Fruit fly (Drosophila melanogaster) whole organism, prepupa: ENCODE results near the gene sunz.

Experiments used
- CG10631 ChIP-seq: fragments of 200-800 bp; sonication (Bioruptor generic); optimal IDR thresholded peaks from 2 replicates; lab custom pipeline; 2016; ENCODE audit warnings: missing biosample characterization, missing genetic modification characterization
- CG10669 ChIP-seq: fragments of 200-800 bp; sonication (Bioruptor generic); optimal IDR thresholded peaks from 3 replicates; lab custom pipeline; 2018; ENCODE audit warnings: missing biosample characterization, mild to moderate bottlenecking, missing genetic modification characterization, moderate library complexity
- CG11294 ChIP-seq: fragments of 200-800 bp; sonication (Bioruptor generic); IDR thresholded peaks from 2 replicates; pipeline ENCODE4 v1.3.6; 2022; ENCODE audit warnings: missing biosample characterization, missing genetic modification characterization
- CG11762 ChIP-seq: fragments of 200-800 bp; sonication (Bioruptor generic); optimal IDR thresholded peaks from 3 replicates; lab custom pipeline; 2016; ENCODE audit warnings: missing biosample characterization, missing genetic modification characterization; ENCODE audit not compliant: insufficient read depth
- CG1621 ChIP-seq: fragments of 200-800 bp; sonication (Bioruptor generic); optimal IDR thresholded peaks from 3 replicates; lab custom pipeline; 2018; ENCODE audit warnings: missing biosample characterization, mild to moderate bottlenecking, missing genetic modification characterization
- CG32006 ChIP-seq: fragments of 200-800 bp; sonication (Bioruptor generic); optimal IDR thresholded peaks from 3 replicates; lab custom pipeline; 2017; ENCODE audit warnings: missing biosample characterization, mild to moderate bottlenecking, missing genetic modification characterization
- CG34406 ChIP-seq: fragments of 200-800 bp; sonication (Bioruptor generic); optimal IDR thresholded peaks from 3 replicates; lab custom pipeline; 2016; ENCODE audit warnings: missing biosample characterization, missing genetic modification characterization
- CG3919 ChIP-seq: fragments of 200-800 bp; sonication (Bioruptor generic); optimal IDR thresholded peaks from 3 replicates; lab custom pipeline; 2016; ENCODE audit warnings: missing biosample characterization, missing genetic modification characterization
- CG4318 ChIP-seq: fragments of 200-800 bp; sonication (Bioruptor generic); optimal IDR thresholded peaks from 3 replicates; lab custom pipeline; 2017; ENCODE audit warnings: missing biosample characterization, mild to moderate bottlenecking, missing genetic modification characterization
- CG6276 ChIP-seq: fragments of 200-800 bp; sonication (Bioruptor generic); optimal IDR thresholded peaks from 2 replicates; lab custom pipeline; 2017; ENCODE audit warnings: missing biosample characterization, mild to moderate bottlenecking, missing genetic modification characterization
- CG6792 ChIP-seq: fragments of 200-800 bp; sonication (Bioruptor generic); optimal IDR thresholded peaks from 3 replicates; lab custom pipeline; 2016; ENCODE audit warnings: missing biosample characterization, missing genetic modification characterization
- CG8319 ChIP-seq: fragments of 200-800 bp; sonication (Bioruptor generic); optimal IDR thresholded peaks from 3 replicates; lab custom pipeline; 2016; ENCODE audit warnings: missing biosample characterization, missing genetic modification characterization
- CG8632 ChIP-seq: fragments of 200-800 bp; sonication (Bioruptor generic); optimal IDR thresholded peaks from 3 replicates; lab custom pipeline; 2016; ENCODE audit warnings: missing biosample characterization, missing genetic modification characterization
- CG9139 ChIP-seq: fragments of 200-800 bp; sonication (Bioruptor generic); optimal IDR thresholded peaks from 3 replicates; lab custom pipeline; 2017; ENCODE audit warnings: missing biosample characterization, mild to moderate bottlenecking, missing genetic modification characterization
- Eip75B ChIP-seq: fragments of 200-800 bp; sonication (Bioruptor generic); optimal IDR thresholded peaks from 3 replicates; lab custom pipeline; 2016; ENCODE audit warnings: missing biosample characterization, missing genetic modification characterization
- Eip78C ChIP-seq: fragments of 200-800 bp; sonication (Bioruptor generic); peaks from one replicate; lab custom pipeline; 2016; ENCODE audit warnings: missing biosample characterization, missing genetic modification characterization
- Hr38 ChIP-seq: sonication (Bioruptor generic); optimal IDR thresholded peaks from 2 replicates; lab custom pipeline; 2016; ENCODE audit warnings: missing biosample characterization, missing genetic modification characterization
- Hr39 ChIP-seq: fragments of 200-800 bp; sonication (Bioruptor generic); optimal IDR thresholded peaks from 2 replicates; lab custom pipeline; 2016; ENCODE audit warnings: missing biosample characterization, missing genetic modification characterization
- Hr4 ChIP-seq: fragments of 200-800 bp; sonication (Bioruptor generic); optimal IDR thresholded peaks from 3 replicates; lab custom pipeline; 2016; ENCODE audit warnings: missing biosample characterization, missing genetic modification characterization
- Lpt ChIP-seq: fragments of 200-800 bp; sonication (Bioruptor generic); optimal IDR thresholded peaks from 3 replicates; lab custom pipeline; 2016; ENCODE audit warnings: missing biosample characterization, missing genetic modification characterization
- Met ChIP-seq: fragments of 200-800 bp; sonication (Bioruptor generic); optimal IDR thresholded peaks from 3 replicates; lab custom pipeline; 2016; ENCODE audit warnings: missing biosample characterization, missing genetic modification characterization
- OdsH ChIP-seq: fragments of 200-800 bp; sonication (Bioruptor generic); optimal IDR thresholded peaks from 3 replicates; lab custom pipeline; 2016; ENCODE audit warnings: missing biosample characterization, missing genetic modification characterization
- Smox ChIP-seq: fragments of 200-800 bp; sonication (Bioruptor generic); optimal IDR thresholded peaks from 3 replicates; lab custom pipeline; 2016; ENCODE audit warnings: missing biosample characterization, missing genetic modification characterization
- Sox15 ChIP-seq: fragments of 200-800 bp; sonication (Bioruptor generic); optimal IDR thresholded peaks from 3 replicates; lab custom pipeline; 2016; ENCODE audit warnings: missing biosample characterization, missing genetic modification characterization
- acj6 ChIP-seq: fragments of 200-800 bp; sonication (Bioruptor generic); optimal IDR thresholded peaks from 3 replicates; lab custom pipeline; 2016; ENCODE audit warnings: missing biosample characterization, missing genetic modification characterization
- dac ChIP-seq: fragments of 200-800 bp; sonication (Bioruptor generic); optimal IDR thresholded peaks from 2 replicates; lab custom pipeline; 2017; ENCODE audit warnings: missing biosample characterization, mild to moderate bottlenecking, missing genetic modification characterization
- dsx ChIP-seq: fragments of 200-800 bp; optimal IDR thresholded peaks from 3 replicates; lab custom pipeline; 2019; ENCODE audit warnings: missing biosample characterization, mild to moderate bottlenecking, missing genetic modification characterization, moderate library complexity; ENCODE audit not compliant: poor library complexity, severe bottlenecking
- eg ChIP-seq: fragments of 200-800 bp; sonication (Bioruptor generic); IDR thresholded peaks from 3 replicates; pipeline ENCODE4 v1.3.6; 2022; ENCODE audit warnings: missing biosample characterization, missing genetic modification characterization
- lz ChIP-seq: fragments of 200-800 bp; sonication (Bioruptor generic); optimal IDR thresholded peaks from 3 replicates; lab custom pipeline; 2016; ENCODE audit warnings: missing biosample characterization, missing genetic modification characterization
- net ChIP-seq: fragments of 200-800 bp; sonication (Bioruptor generic); optimal IDR thresholded peaks from 3 replicates; lab custom pipeline; 2016; ENCODE audit warnings: missing biosample characterization, missing genetic modification characterization
- salr ChIP-seq, 2 experiments: fragments of 200-800 bp; sonication (Bioruptor generic); optimal IDR thresholded peaks; 3 replicates each; lab custom pipeline; 2016 to 2018; ENCODE audit warnings: missing biosample characterization in 2 of 2, missing genetic modification characterization in 2 of 2, mild to moderate bottlenecking in 1 of 2
- spab ChIP-seq: fragments of 200-800 bp; sonication (Bioruptor generic); optimal IDR thresholded peaks from 2 replicates; lab custom pipeline; 2017; ENCODE audit warnings: missing biosample characterization, mild to moderate bottlenecking, missing genetic modification characterization, missing genetic modification reagents
- svp ChIP-seq: fragments of 200-800 bp; sonication (Bioruptor generic); peaks from one replicate; lab custom pipeline; 2016; ENCODE audit warnings: missing biosample characterization, missing genetic modification characterization
- topi ChIP-seq: fragments of 200-800 bp; sonication (Bioruptor generic); optimal IDR thresholded peaks from 3 replicates; lab custom pipeline; 2016; ENCODE audit warnings: missing biosample characterization, missing genetic modification characterization
- vri ChIP-seq: fragments of 200-800 bp; sonication (Bioruptor generic); optimal IDR thresholded peaks from 3 replicates; lab custom pipeline; 2016; ENCODE audit warnings: missing biosample characterization, mild to moderate bottlenecking, missing genetic modification characterization

Gene sunz

dm6 chr3R:6600942-6601341 is 29.0 kb upstream of the sunz start, which contains the start of gene CG31482:
Gene CG31482, plus strand, starts transcription at chr3R:6601242.
- TF ChIP-seq Eip78C (no peak), vri (GFP tag; lab: Kevin White, UChicago) (no peak)

- TF ChIP-seq CG10631 (no peak), CG9139 (no peak), net (GFP tag; lab: Kevin White, UChicago) (no peak), CG8319 (GFP tag; lab: Kevin White, UChicago) (no peak), Smox (GFP tag; lab: Kevin White, UChicago) (no peak), salr (GFP tag; optimal IDR thresholded peaks at IDR 0.05; lab: Kevin White, UChicago) (no peak), spab (GFP tag; lab: Kevin White, UChicago) (no peak), CG3919 (GFP tag; lab: Kevin White, UChicago) (no peak), CG34406 (GFP tag; lab: Kevin White, UChicago) (no peak), Hr38 (no peak), dac (GFP tag; lab: Kevin White, UChicago) (no peak), Eip75B (GFP tag; lab: Kevin White, UChicago) (no peak), Sox15 (no peak), CG8632 (GFP tag; lab: Kevin White, UChicago) (no peak), OdsH (GFP tag; lab: Kevin White, UChicago) (no peak), Hr39 (GFP tag; lab: Kevin White, UChicago) (no peak), CG1621 (no peak), CG6276 (GFP tag; lab: Kevin White, UChicago) (no peak)
Observed at dm6 chr3R:6605142-6605541, 24.8 kb upstream of the sunz start.

dm6 chr3R:6608814-6609213 is 21.1 kb upstream of the sunz start, which contains the start of gene glob2:
Gene glob2, minus strand, starts transcription at chr3R:6608914.
- TF ChIP-seq acj6 (GFP tag; lab: Kevin White, UChicago) (no peak), spab (GFP tag; lab: Kevin White, UChicago) (no peak), topi (no peak), svp (GFP tag; lab: Kevin White, UChicago) (no peak), Hr4 (GFP tag; lab: Kevin White, UChicago) (no peak), CG6792 (GFP tag; lab: Kevin White, UChicago) (no peak), CG4318 (GFP tag; lab: Kevin White, UChicago) (no peak)

- TF ChIP-seq dac (GFP tag; lab: Kevin White, UChicago) (no peak), CG8632 (GFP tag; lab: Kevin White, UChicago) (no peak), dsx (GFP tag; lab: Kevin White, UChicago) (no peak), CG6276 (GFP tag; lab: Kevin White, UChicago) (no peak), CG10669 (no peak), eg (GFP tag; lab: Robert Waterston, UW) (no peak), Lpt (no peak), CG32006 (GFP tag; lab: Kevin White, UChicago) (no peak), Met (no peak), net (GFP tag; lab: Kevin White, UChicago) (no peak), OdsH (GFP tag; lab: Kevin White, UChicago) (no peak), salr (GFP tag; optimal IDR thresholded peaks at IDR 0.05; lab: Kevin White, UChicago) (no peak), svp (GFP tag; lab: Kevin White, UChicago) (no peak), CG10631 (no peak), acj6 (GFP tag; lab: Kevin White, UChicago) (no peak), CG34406 (GFP tag; lab: Kevin White, UChicago) (no peak), CG11762 (GFP tag; lab: Kevin White, UChicago) (no peak), lz (no peak), CG11294 (no peak)
Observed at dm6 chr3R:6627800-6628199, 2.2 kb upstream of the sunz start, which contains the start of gene sowi. Gene sowi, minus strand, starts transcription at chr3R:6627900.
